Worm (Caenorhabditis elegans): ENCODE measurements around the gene K03H1.12.

Gene K03H1.12

ce11 chrIII:9950244-9950643 lies 8.8 kb downstream of the K03H1.12 start, which contains the start of gene K03H1.13:
TSS of gene K03H1.13 (minus strand) at chrIII:9950344.
- TF ChIP-seq hif-1 (tag; optimal IDR thresholded peaks at IDR 0.05) (no peak), nhr-48 (tag; optimal IDR thresholded peaks at IDR 0.05) (no peak), dve-1 (tag; optimal IDR thresholded peaks at IDR 0.05; ENCODE audit: insufficient read depth) (no peak), duxl-1 (tag; optimal IDR thresholded peaks at IDR 0.05; ENCODE audit: poor library complexity) (no peak), hlh-30 (tag; optimal IDR thresholded peaks at IDR 0.05; ENCODE audit: insufficient read depth) (no peak), zip-11 (GFP tag; IDR thresholded peaks at IDR 0.05) (no peak), ZK546.5 (tag; optimal IDR thresholded peaks at IDR 0.05) (no peak), hmg-1.1 (GFP tag; IDR thresholded peaks at IDR 0.05) (no peak), F49E8.2 (tag; optimal IDR thresholded peaks at IDR 0.05; ENCODE audit: borderline replicate concordance) (no peak), snpc-1.2 (GFP tag; IDR thresholded peaks at IDR 0.05) (no peak), dmd-6 (GFP tag; IDR thresholded peaks at IDR 0.05) (no peak), daf-16 (GFP tag; optimal IDR thresholded peaks at IDR 0.05) (no peak), daf-16 (tag; optimal IDR thresholded peaks at IDR 0.05) (no peak), attf-4 (tag; optimal IDR thresholded peaks at IDR 0.05) (no peak), rbr-2 (tag; optimal IDR thresholded peaks at IDR 0.05) (no peak), fos-1 (tag; optimal IDR thresholded peaks at IDR 0.05) (no peak)

DNA sequence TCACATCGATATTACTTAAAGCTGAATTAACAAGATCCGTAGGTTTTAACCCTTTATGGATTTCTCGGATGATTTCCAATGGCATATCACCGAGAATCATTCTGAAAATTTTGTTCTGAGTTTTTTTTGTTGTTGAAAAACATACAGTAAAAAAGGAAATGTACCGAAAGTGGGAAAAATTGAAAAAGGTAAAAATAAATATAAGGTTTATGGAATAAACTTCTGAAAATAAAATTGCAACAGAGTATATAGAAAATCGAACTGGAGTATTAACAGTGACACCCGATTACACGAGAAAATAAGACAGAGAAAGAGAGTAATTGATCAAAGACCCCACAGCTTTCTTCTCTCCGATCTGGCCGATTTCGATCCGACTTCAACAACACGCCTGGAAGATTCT lies 10.4 kb downstream of the K03H1.12 start, which contains the start of gene K03H1.11:
TSS of gene K03H1.11 (minus strand) at position 101 of the 400 bp plus-strand sequence.
- TF ChIP-seq lir-3 (tag; optimal IDR thresholded peaks at IDR 0.05) (no peak), ztf-11 (tag; optimal IDR thresholded peaks at IDR 0.05) (no peak), D1046.2 (GFP tag; IDR thresholded peaks at IDR 0.05) (no peak), gei-8 (GFP tag; optimal IDR thresholded peaks at IDR 0.05) (no peak), unc-62 (GFP tag; optimal IDR thresholded peaks at IDR 0.05 in 1 of 2) (peak in 1 of 2 experiments; percentile 31), unc-62 (tag; optimal IDR thresholded peaks at IDR 0.05) (no peak)

DNA sequence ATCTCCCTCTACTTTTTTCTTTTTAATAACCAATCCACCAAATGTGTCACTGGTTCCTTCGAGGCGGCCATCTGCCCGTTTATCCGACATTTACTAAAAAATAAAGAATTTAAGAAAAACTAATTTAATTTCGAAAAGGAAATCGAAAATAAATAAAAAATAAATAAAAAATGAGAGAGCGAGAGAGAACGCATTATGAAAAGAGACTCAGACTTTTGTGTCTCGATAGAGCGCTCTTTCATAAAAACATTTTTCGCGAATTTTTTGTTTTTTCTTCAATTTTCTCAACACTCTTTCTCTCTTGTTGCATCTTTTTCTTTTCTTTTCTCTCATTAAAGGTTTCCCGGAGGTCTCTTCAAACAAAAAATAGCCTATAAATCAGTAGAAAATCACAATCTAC lies 14.7 kb downstream of the K03H1.12 start, which contains the start of gene mog-1:
TSS of gene mog-1 (minus strand) at position 93 of the 400 bp plus-strand sequence.
- TF ChIP-seq lin-38 (GFP tag; IDR thresholded peaks at IDR 0.05), result peak; percentile 44
- TF ChIP-seq lin-39 (tag; optimal IDR thresholded peaks at IDR 0.05), result no peak
- no peak for TF ChIP-seq nhr-76 (tag; optimal IDR thresholded peaks at IDR 0.05)
- TF ChIP-seq zip-2 (tag; optimal IDR thresholded peaks at IDR 0.05), result no peak
- no peak for TF ChIP-seq mep-1 (tag; optimal IDR thresholded peaks at IDR 0.05)
- TF ChIP-seq daf-12 (tag; optimal IDR thresholded peaks at IDR 0.05), result no peak
- TF ChIP-seq lsy-2 (tag; optimal IDR thresholded peaks at IDR 0.05), result peak in 1 of 2 experiments; percentile 53
- no peak for TF ChIP-seq sdz-12 (GFP tag; optimal IDR thresholded peaks at IDR 0.05)
- TF ChIP-seq dmd-9 (GFP tag; IDR thresholded peaks at IDR 0.05), result no peak
- TF ChIP-seq mes-2 (tag; optimal IDR thresholded peaks at IDR 0.05; ENCODE audit: poor library complexity, severe bottlenecking), result peak; percentile 17
- no peak for TF ChIP-seq daf-16 (GFP tag; optimal IDR thresholded peaks at IDR 0.05)
- peak; percentile 19 for TF ChIP-seq daf-16 (tag; optimal IDR thresholded peaks at IDR 0.05)
- TF ChIP-seq aly-2 (tag; optimal IDR thresholded peaks at IDR 0.05), result no peak
- TF ChIP-seq T20F7.1 (GFP tag; optimal IDR thresholded peaks at IDR 0.05), result no peak
- peak; percentile 18 for TF ChIP-seq nhr-28 (tag; optimal IDR thresholded peaks at IDR 0.05)
- no peak for TF ChIP-seq ceh-20 (GFP tag; IDR thresholded peaks at IDR 0.05)
- no peak for TF ChIP-seq php-3 (GFP tag; IDR thresholded peaks at IDR 0.05)
- TF ChIP-seq Y75B8A.6 (GFP tag; IDR thresholded peaks at IDR 0.05), result no peak
- TF ChIP-seq dmd-6 (GFP tag; IDR thresholded peaks at IDR 0.05), result no peak
- TF ChIP-seq lin-29 (GFP tag; IDR thresholded peaks at IDR 0.05), result no peak
- no peak for TF ChIP-seq egl-43 (GFP tag; IDR thresholded peaks at IDR 0.05)
- TF ChIP-seq mdl-1 (tag; optimal IDR thresholded peaks at IDR 0.05), result no peak
- no peak for TF ChIP-seq nhr-111 (GFP tag; optimal IDR thresholded peaks at IDR 0.05)

Measured in whole organism, L4 larva.